Worm (Caenorhabditis elegans) whole organism, L1 larva: Measurements from ENCODE around the gene C16A11.7.

Experiments
- C16A3.4 ChIP-seq: fragments of 150-350 bp; optimal IDR thresholded peaks from 2 replicates; lab custom pipeline; 2014; ENCODE audit warnings: missing biosample characterization, missing genetic modification characterization
- Y116A8C.19 ChIP-seq: sonication (generic microtip); optimal IDR thresholded peaks from 2 replicates; lab custom pipeline; 2016; ENCODE audit warnings: missing compliant biosample characterization, missing genetic modification characterization, borderline replicate concordance
- aha-1 ChIP-seq: fragments of 150-350 bp; optimal IDR thresholded peaks from 2 replicates; lab custom pipeline; 2014; ENCODE audit warnings: missing biosample characterization, missing genetic modification characterization
- blmp-1 ChIP-seq: fragments of 150-350 bp; optimal IDR thresholded peaks from 2 replicates; lab custom pipeline; 2014; ENCODE audit warnings: missing biosample characterization, missing genetic modification characterization
- ceh-82 ChIP-seq, 3 experiments: fragments of 150-350 bp in 1 of 3; sonication (generic microtip) in 2 of 3; optimal IDR thresholded peaks; 2 replicates each; lab custom pipeline; 2014 to 2017; ENCODE audit warnings: missing biosample characterization in 3 of 3, missing genetic modification characterization in 3 of 3
- ceh-88 ChIP-seq: fragments of 200-800 bp; sonication (Bioruptor generic); IDR thresholded peaks from 2 replicates; pipeline ENCODE4 v1.3.6; 2022; ENCODE audit warnings: missing genetic modification characterization, missing compliant biosample characterization
- ceh-90 ChIP-seq: sonication (generic microtip); optimal IDR thresholded peaks from 2 replicates; lab custom pipeline; 2016; ENCODE audit warnings: missing genetic modification characterization, missing compliant biosample characterization
- efl-1 ChIP-seq, 4 experiments: fragments of 150-350 bp; optimal IDR thresholded peaks in 3 of 4; peaks in 1 of 4; 1 replicate in 1 of 4; 2 replicates in 3 of 4; lab custom pipeline; 2014; ENCODE audit warnings: missing biosample characterization in 2 of 4, missing genetic modification characterization in 2 of 4, missing genetic modification reagents in 2 of 4
- ets-5 ChIP-seq: fragments of 200-800 bp; sonication (Bioruptor generic); IDR thresholded peaks from 2 replicates; pipeline ENCODE4 v1.3.6; 2022; ENCODE audit warnings: missing genetic modification characterization, missing compliant biosample characterization
- fkh-4 ChIP-seq: sonication (generic microtip); optimal IDR thresholded peaks from 2 replicates; lab custom pipeline; 2016; ENCODE audit warnings: missing compliant biosample characterization, missing genetic modification characterization, borderline replicate concordance
- fos-1 ChIP-seq: fragments of 150-350 bp; optimal IDR thresholded peaks from 2 replicates; lab custom pipeline; 2014; ENCODE audit warnings: missing biosample characterization, missing genetic modification characterization
- grh-1 ChIP-seq: fragments of 200-800 bp; sonication (Bioruptor generic); IDR thresholded peaks from 2 replicates; pipeline ENCODE4 v1.3.6; 2022; ENCODE audit warnings: missing genetic modification reagents, missing genetic modification characterization, missing compliant biosample characterization
- hlh-4 ChIP-seq: sonication (generic microtip); optimal IDR thresholded peaks from 2 replicates; lab custom pipeline; 2016; ENCODE audit warnings: mild to moderate bottlenecking, missing genetic modification characterization, missing compliant biosample characterization
- irx-1 ChIP-seq: sonication (generic microtip); optimal IDR thresholded peaks from 2 replicates; lab custom pipeline; 2016; ENCODE audit warnings: missing genetic modification characterization, missing compliant biosample characterization
- lin-13 ChIP-seq: fragments of 150-350 bp; optimal IDR thresholded peaks from 2 replicates; lab custom pipeline; 2014; ENCODE audit warnings: missing biosample characterization, missing genetic modification reagents, missing genetic modification characterization
- lin-15B ChIP-seq: fragments of 150-350 bp; sonication (generic microtip); optimal IDR thresholded peaks from 3 replicates; lab custom pipeline; 2014; ENCODE audit warnings: missing biosample characterization, missing genetic modification characterization
- lin-35 ChIP-seq, 2 experiments: fragments of 150-350 bp; optimal IDR thresholded peaks; 2 replicates each; lab custom pipeline; 2014; ENCODE audit warnings: missing biosample characterization in 2 of 2, missing genetic modification characterization in 2 of 2, missing genetic modification reagents in 2 of 2
- lin-39 ChIP-seq: fragments of 150-350 bp; optimal IDR thresholded peaks from 2 replicates; lab custom pipeline; 2014; ENCODE audit warnings: missing biosample characterization, missing genetic modification reagents, missing genetic modification characterization
- mab-9 ChIP-seq: fragments of 200-800 bp; sonication (Bioruptor generic); IDR thresholded peaks from 2 replicates; pipeline ENCODE4 v1.3.6; 2022; ENCODE audit warnings: missing genetic modification reagents, missing genetic modification characterization, missing compliant biosample characterization
- mep-1 ChIP-seq: fragments of 150-350 bp; optimal IDR thresholded peaks from 2 replicates; lab custom pipeline; 2014; ENCODE audit warnings: missing biosample characterization, missing genetic modification characterization
- nhr-11 ChIP-seq: fragments of 150-350 bp; optimal IDR thresholded peaks from 2 replicates; lab custom pipeline; 2014; ENCODE audit warnings: missing biosample characterization, missing genetic modification characterization
- nhr-19 ChIP-seq: fragments of 200-800 bp; sonication (Bioruptor generic); conservative IDR thresholded peaks from 2 replicates; pipeline ENCODE4 v1.3.6; 2022; ENCODE audit warnings: missing genetic modification characterization, missing compliant biosample characterization
- nhr-47 ChIP-seq: sonication (generic microtip); optimal IDR thresholded peaks from 2 replicates; lab custom pipeline; 2016; ENCODE audit warnings: mild to moderate bottlenecking, missing genetic modification characterization, moderate library complexity, missing compliant biosample characterization
- nhr-71 ChIP-seq: sonication (generic microtip); optimal IDR thresholded peaks from 2 replicates; lab custom pipeline; 2016; ENCODE audit warnings: mild to moderate bottlenecking, missing genetic modification characterization, moderate library complexity, missing compliant biosample characterization
- pag-3 ChIP-seq: sonication (generic microtip); optimal IDR thresholded peaks from 2 replicates; lab custom pipeline; 2017; ENCODE audit warnings: missing genetic modification characterization, mild to moderate bottlenecking, missing compliant biosample characterization, antibody characterized with exemption, borderline replicate concordance; ENCODE audit not compliant: insufficient read depth
- pax-3 ChIP-seq: fragments of 200-800 bp; sonication (Bioruptor generic); optimal IDR thresholded peaks from 2 replicates; lab custom pipeline; 2018; ENCODE audit warnings: mild to moderate bottlenecking, missing genetic modification characterization, moderate library complexity, missing compliant biosample characterization
- rnt-1 ChIP-seq: sonication (generic microtip); optimal IDR thresholded peaks from 2 replicates; lab custom pipeline; 2016; ENCODE audit warnings: mild to moderate bottlenecking, missing genetic modification characterization, moderate library complexity, missing compliant biosample characterization
- sox-4 ChIP-seq: sonication (generic microtip); optimal IDR thresholded peaks from 2 replicates; lab custom pipeline; 2016; ENCODE audit warnings: missing genetic modification characterization, missing compliant biosample characterization
- tbx-2 ChIP-seq: sonication (generic microtip); optimal IDR thresholded peaks from 2 replicates; lab custom pipeline; 2016; ENCODE audit warnings: missing genetic modification characterization, missing compliant biosample characterization
- tlp-1 ChIP-seq: fragments of 150-350 bp; optimal IDR thresholded peaks from 2 replicates; lab custom pipeline; 2014; ENCODE audit warnings: missing biosample characterization, missing genetic modification characterization
- unc-30 ChIP-seq: sonication (generic microtip); optimal IDR thresholded peaks from 2 replicates; lab custom pipeline; 2017; ENCODE audit warnings: missing biosample characterization, missing genetic modification characterization
- vab-15 ChIP-seq: sonication (generic microtip); optimal IDR thresholded peaks from 2 replicates; lab custom pipeline; 2017; ENCODE audit warnings: missing genotype, mild to moderate bottlenecking, missing genetic modification characterization, missing compliant biosample characterization
- zag-1 ChIP-seq: fragments of 150-350 bp; optimal IDR thresholded peaks from 2 replicates; lab custom pipeline; 2014; ENCODE audit warnings: missing biosample characterization, missing genetic modification characterization
- ztf-11 ChIP-seq, 2 experiments: sonication (generic microtip); optimal IDR thresholded peaks; 2 replicates each; lab custom pipeline; 2016 to 2017; ENCODE audit warnings: missing genetic modification characterization in 2 of 2, missing biosample characterization in 1 of 2, missing compliant biosample characterization in 1 of 2
- ztf-4 ChIP-seq: fragments of 150-350 bp; optimal IDR thresholded peaks from 2 replicates; lab custom pipeline; 2014; ENCODE audit warnings: missing biosample characterization, missing genetic modification characterization

C16A11.7 gene

ce11 chrII:4281743-4282142 lies 25.0 kb upstream of the C16A11.7 start, which contains the start of gene C01F1.5:
TSS of gene C01F1.5 (minus strand) at chrII:4281845.
- TF ChIP-seq blmp-1 = peak; percentile 75
- TF ChIP-seq vab-15 (tag; lab: Kevin White, UChicago) = no peak

- TF ChIP-seq ceh-90 (no peak), tbx-2 (tag; lab: Kevin White, UChicago) (no peak), fkh-4 (tag; lab: Kevin White, UChicago) (no peak), lin-15B (no peak), lin-35 (GFP tag; optimal IDR thresholded peaks at IDR 0.05; lab: Kevin White, UChicago) (no peak), efl-1 (optimal IDR thresholded peaks at IDR 0.05; lab: Kevin White, UChicago) (no peak), efl-1 (GFP tag; optimal IDR thresholded peaks at IDR 0.05 in 1 of 2; lab: Kevin White, UChicago) (no peak), zag-1 (tag; lab: Kevin White, UChicago) (no peak), ceh-88 (no peak), fos-1 (tag; lab: Kevin White, UChicago) (no peak), ztf-11 (tag; optimal IDR thresholded peaks at IDR 0.05; lab: Kevin White, UChicago) (no peak)
These were observed 20.9 kb upstream of the C16A11.7 start for ce11 chrII:4277639-4278038.

- TF ChIP-seq Y116A8C.19 = no peak
- no peak for TF ChIP-seq ets-5 (GFP tag; lab: Robert Waterston, UW)
- no peak for TF ChIP-seq mep-1
- no peak for TF ChIP-seq ceh-90
- no peak for TF ChIP-seq efl-1 (optimal IDR thresholded peaks at IDR 0.05; lab: Kevin White, UChicago)
- no peak for TF ChIP-seq efl-1 (GFP tag; optimal IDR thresholded peaks at IDR 0.05 in 1 of 2; lab: Kevin White, UChicago)
- TF ChIP-seq mab-9 (GFP tag; lab: Robert Waterston, UW) = no peak
- TF ChIP-seq rnt-1 (tag; lab: Kevin White, UChicago) = no peak
- TF ChIP-seq nhr-47 (tag; lab: Kevin White, UChicago) = no peak
- TF ChIP-seq nhr-11 = no peak
- TF ChIP-seq pax-3 (tag; lab: Kevin White, UChicago) = no peak
- TF ChIP-seq pag-3 (tag; lab: Kevin White, UChicago) = no peak
- TF ChIP-seq nhr-19 (GFP tag; lab: Robert Waterston, UW) = no peak
- TF ChIP-seq, all 84 proteins: peak for 0
These were observed 20.2 kb upstream of the C16A11.7 start for ce11 chrII:4276924-4277323.

ce11 chrII:4275637-4276252 lies 19.0 kb upstream of the C16A11.7 start, which contains the start of gene npr-42:
TSS of gene npr-42 (plus strand) at chrII:4276202.
- TF ChIP-seq aha-1 (tag; lab: Kevin White, UChicago) (no peak), fkh-4 (tag; lab: Kevin White, UChicago) (no peak), hlh-4 (tag; lab: Kevin White, UChicago) (no peak), grh-1 (GFP tag; lab: Robert Waterston, UW) (no peak), efl-1 (optimal IDR thresholded peaks at IDR 0.05; lab: Kevin White, UChicago) (no peak), efl-1 (GFP tag; optimal IDR thresholded peaks at IDR 0.05 in 1 of 2; lab: Kevin White, UChicago) (no peak), irx-1 (tag; lab: Kevin White, UChicago) (no peak), ztf-4 (tag; lab: Kevin White, UChicago) (no peak), tlp-1 (tag; lab: Kevin White, UChicago) (no peak), unc-30 (tag; lab: Kevin White, UChicago) (no peak), ceh-82 (tag; optimal IDR thresholded peaks at IDR 0.05; lab: Kevin White, UChicago) (no peak), ceh-90 (no peak), lin-39 (tag; lab: Kevin White, UChicago) (no peak), nhr-71 (tag; lab: Kevin White, UChicago) (no peak), C16A3.4 (tag; lab: Kevin White, UChicago) (no peak), sox-4 (tag; lab: Kevin White, UChicago) (no peak), lin-13 (GFP tag; lab: Kevin White, UChicago) (no peak), vab-15 (tag; lab: Kevin White, UChicago) (no peak)
